Fruit fly (Drosophila melanogaster): ENCODE data around the gene CG18223.

DNA sequence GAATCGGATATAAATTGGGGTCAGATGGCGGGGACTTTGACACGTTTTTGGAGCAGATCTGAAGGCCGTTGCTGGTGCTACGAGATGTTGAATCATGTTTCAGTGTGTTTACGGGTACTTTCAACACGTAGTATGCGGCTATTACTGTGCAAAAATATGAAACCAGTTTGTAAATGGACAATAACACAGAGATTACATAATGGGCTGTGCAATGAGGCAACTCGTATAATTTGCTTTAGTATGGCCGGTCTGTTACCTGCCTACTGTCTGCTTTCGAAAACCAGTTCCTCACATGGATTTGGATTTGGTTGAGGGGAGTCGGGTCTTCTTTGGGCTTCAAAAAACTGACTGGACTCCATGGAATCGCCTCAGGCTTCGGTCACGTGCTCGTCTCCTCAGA is 32.3 kb upstream of the CG18223 start:
- no peak for TF ChIP-seq slp2 (GFP tag; optimal IDR thresholded peaks at IDR 0.05)
- TF ChIP-seq HmgD (GFP tag; optimal IDR thresholded peaks at IDR 0.05) = no peak
